Fruit fly (Drosophila melanogaster): ENCODE measurements around the gene ND-MNLL.

Gene ND-MNLL

DNA sequence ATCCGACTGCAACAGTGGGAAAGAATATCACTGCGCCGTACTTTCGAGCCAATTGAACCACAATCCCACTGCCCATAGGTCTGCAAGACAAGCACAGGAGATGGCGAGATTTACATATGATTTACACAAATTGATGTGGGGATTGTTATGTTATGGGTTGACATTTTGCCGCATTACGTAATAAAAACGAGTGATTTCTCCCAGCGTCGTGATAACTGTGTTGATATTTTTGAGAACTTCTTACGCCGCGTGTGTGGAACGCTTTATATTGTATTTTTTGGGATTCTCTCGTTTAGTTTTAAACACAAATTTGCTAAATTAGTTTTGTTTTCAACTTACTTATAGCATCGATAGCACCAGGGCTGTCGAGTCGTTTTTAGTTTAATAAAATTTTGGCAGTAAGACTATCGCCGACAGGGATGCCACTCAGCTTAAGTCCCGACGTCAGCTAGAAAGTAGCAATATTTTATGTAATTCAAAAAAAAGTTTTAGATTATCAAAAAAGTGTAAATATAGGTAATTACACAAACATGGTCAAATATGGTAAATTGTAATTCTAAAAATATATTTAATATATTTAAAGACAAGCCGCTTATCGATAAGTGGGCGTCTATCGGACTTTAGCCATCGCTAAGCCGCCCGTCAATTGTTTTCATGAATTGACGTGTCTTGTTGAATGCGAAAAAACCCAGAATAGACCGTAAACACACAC, at the start of gene ND-MNLL, which contains the start of the genes CG45089 and p115:
ND-MNLL (minus strand) TSS at position 388 of the 712 bp plus-strand sequence.
CG45089 (minus strand) TSS at position 388 of the 712 bp plus-strand sequence.
p115 (plus strand) TSS at position 621 of the 712 bp plus-strand sequence.
- TF ChIP-seq pan (optimal IDR thresholded peaks at IDR 0.05) (no peak), rgr (GFP tag; optimal IDR thresholded peaks at IDR 0.05) (peak; percentile 70), CG32264 (GFP tag; optimal IDR thresholded peaks at IDR 0.05) (no peak), CG9705 (GFP tag; optimal IDR thresholded peaks at IDR 0.05) (peak; percentile 50), br (GFP tag; optimal IDR thresholded peaks at IDR 0.05) (peak; percentile 40), OdsH (GFP tag; optimal IDR thresholded peaks at IDR 0.05) (peak; percentile 50), Sp1 (GFP tag; optimal IDR thresholded peaks at IDR 0.05) (peak; percentile 59), Rel (GFP tag; optimal IDR thresholded peaks at IDR 0.05) (no peak), Rel (tag; optimal IDR thresholded peaks at IDR 0.05) (peak; percentile 21), Mio (GFP tag; optimal IDR thresholded peaks at IDR 0.05) (no peak), N (GFP tag; optimal IDR thresholded peaks at IDR 0.05) (no peak), woc (GFP tag; optimal IDR thresholded peaks at IDR 0.05) (peak; percentile 61), ey (GFP tag; optimal IDR thresholded peaks at IDR 0.05) (peak; percentile 30), Abd-B (GFP tag; optimal IDR thresholded peaks at IDR 0.05) (no peak), Hr83 (GFP tag; optimal IDR thresholded peaks at IDR 0.05; ENCODE audit: poor library complexity, severe bottlenecking) (peak; percentile 31), HLH106 (tag; optimal IDR thresholded peaks at IDR 0.05) (peak; percentile 78), h (GFP tag; optimal IDR thresholded peaks at IDR 0.05) (peak; percentile 69), Dfd (GFP tag; optimal IDR thresholded peaks at IDR 0.05) (no peak), fru (GFP tag; optimal IDR thresholded peaks at IDR 0.05) (peak; percentile 59), dmrt93B (GFP tag; optimal IDR thresholded peaks at IDR 0.05) (peak; percentile 9), dsf (GFP tag; optimal IDR thresholded peaks at IDR 0.05; ENCODE audit: borderline replicate concordance) (peak; percentile 32), brk (GFP tag; optimal IDR thresholded peaks at IDR 0.05) (no peak), Dif (GFP tag; optimal IDR thresholded peaks at IDR 0.05; ENCODE audit: partially characterized antibody) (no peak), sv (GFP tag; optimal IDR thresholded peaks at IDR 0.05) (peak; percentile 44), psq (GFP tag; optimal IDR thresholded peaks at IDR 0.05) (peak; percentile 55), sage (GFP tag; optimal IDR thresholded peaks at IDR 0.05) (peak; percentile 54), foxo (GFP tag; optimal IDR thresholded peaks at IDR 0.05) (peak in 1 of 2 experiments; percentile 79), lola (GFP tag; optimal IDR thresholded peaks at IDR 0.05) (no peak), Hnf4 (GFP tag; optimal IDR thresholded peaks at IDR 0.05) (peak; percentile 79), Jra (GFP tag; optimal IDR thresholded peaks at IDR 0.05) (peak; percentile 33), GATAd (GFP tag; optimal IDR thresholded peaks at IDR 0.05) (peak; percentile 37), Hr78 (GFP tag; optimal IDR thresholded peaks at IDR 0.05) (no peak), Myc (optimal IDR thresholded peaks at IDR 0.05) (peak; percentile 68)

DNA sequence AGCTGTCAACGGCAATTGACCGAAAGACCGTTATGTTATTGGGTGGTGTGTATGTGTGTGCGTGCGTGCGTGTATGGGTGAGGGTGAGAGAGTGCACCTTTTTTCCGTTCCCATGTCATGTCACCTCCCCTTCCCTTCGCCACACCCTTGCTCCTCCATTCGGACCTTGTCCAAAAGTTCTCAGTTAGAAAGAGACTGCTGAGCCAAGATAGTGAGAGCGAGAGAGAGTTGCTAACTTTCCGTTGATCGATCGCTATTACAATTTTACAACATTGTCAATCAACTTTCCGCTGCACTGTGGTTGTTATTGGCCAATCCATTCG, 44.8 kb upstream of the ND-MNLL start:
- TF ChIP-seq Hnf4 (GFP tag; optimal IDR thresholded peaks at IDR 0.05) (no peak), fru (GFP tag; optimal IDR thresholded peaks at IDR 0.05) (peak; percentile 28), h (GFP tag; optimal IDR thresholded peaks at IDR 0.05) (peak; percentile 6)

DNA sequence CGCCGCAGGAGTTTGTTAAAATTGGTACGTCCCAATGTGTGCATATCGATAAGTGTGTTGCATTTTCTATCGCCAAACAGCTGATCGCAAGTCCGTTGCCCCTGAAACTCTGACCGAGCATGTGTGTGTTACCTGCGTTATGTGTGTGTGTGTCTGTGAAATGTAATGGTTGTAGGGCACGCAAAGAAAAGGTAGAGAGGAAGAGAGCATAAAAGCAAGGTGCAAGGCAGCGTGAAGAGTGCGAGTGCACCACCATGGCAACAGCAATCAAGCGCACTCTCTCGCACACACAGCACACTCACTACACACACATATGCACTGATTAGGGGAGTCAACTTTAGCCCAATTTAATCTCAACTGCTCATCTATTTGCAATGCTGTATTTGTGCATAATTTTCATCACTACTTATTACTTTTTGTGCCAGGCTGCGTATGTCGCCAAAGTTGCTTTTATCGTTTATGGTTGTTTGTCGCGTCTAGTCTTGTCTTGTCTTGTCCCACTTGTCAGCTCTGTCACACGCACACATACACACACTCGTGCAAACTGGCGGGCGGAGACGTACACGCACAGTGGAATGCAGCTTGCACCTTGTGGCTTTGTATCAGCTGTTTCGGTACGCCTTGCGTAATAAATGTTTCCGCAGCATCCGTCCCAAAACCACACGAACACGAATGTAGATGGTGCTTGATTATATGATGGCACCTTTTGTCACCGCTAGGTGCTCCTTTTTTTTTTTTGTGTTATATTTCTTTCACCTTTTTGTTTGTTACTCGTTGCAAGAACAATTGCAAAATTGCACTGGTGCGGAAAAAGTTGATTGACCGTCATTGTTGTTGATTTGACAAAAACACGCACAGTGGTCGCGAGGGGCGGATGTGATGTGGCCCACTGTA, 44.2 kb upstream of the ND-MNLL start:
- TF ChIP-seq Dif (GFP tag; optimal IDR thresholded peaks at IDR 0.05; ENCODE audit: partially characterized antibody) (peak; percentile 34), Mio (GFP tag; optimal IDR thresholded peaks at IDR 0.05) (no peak), br (GFP tag; optimal IDR thresholded peaks at IDR 0.05) (peak; percentile 71), brk (GFP tag; optimal IDR thresholded peaks at IDR 0.05) (no peak), pan (optimal IDR thresholded peaks at IDR 0.05) (no peak), Abd-B (GFP tag; optimal IDR thresholded peaks at IDR 0.05) (no peak), ey (GFP tag; optimal IDR thresholded peaks at IDR 0.05) (peak; percentile 71), woc (GFP tag; optimal IDR thresholded peaks at IDR 0.05) (peak; percentile 75), HLH106 (tag; optimal IDR thresholded peaks at IDR 0.05) (peak; percentile 74), Hnf4 (GFP tag; optimal IDR thresholded peaks at IDR 0.05) (peak; percentile 16), Rel (GFP tag; optimal IDR thresholded peaks at IDR 0.05) (no peak), Rel (tag; optimal IDR thresholded peaks at IDR 0.05) (peak; percentile 53), rgr (GFP tag; optimal IDR thresholded peaks at IDR 0.05) (peak; percentile 54), psq (GFP tag; optimal IDR thresholded peaks at IDR 0.05) (peak; percentile 58), foxo (GFP tag; optimal IDR thresholded peaks at IDR 0.05) (peak in 1 of 2 experiments; percentile 80), Hr83 (GFP tag; optimal IDR thresholded peaks at IDR 0.05; ENCODE audit: poor library complexity, severe bottlenecking) (peak; percentile 52), OdsH (GFP tag; optimal IDR thresholded peaks at IDR 0.05) (peak; percentile 66), CG9705 (GFP tag; optimal IDR thresholded peaks at IDR 0.05) (peak; percentile 41), lola (GFP tag; optimal IDR thresholded peaks at IDR 0.05) (no peak), GATAd (GFP tag; optimal IDR thresholded peaks at IDR 0.05) (no peak), Myc (optimal IDR thresholded peaks at IDR 0.05) (no peak), Jra (GFP tag; optimal IDR thresholded peaks at IDR 0.05) (peak; percentile 59), Sp1 (GFP tag; optimal IDR thresholded peaks at IDR 0.05) (peak; percentile 77), usp (GFP tag; optimal IDR thresholded peaks at IDR 0.05) (no peak), dsf (GFP tag; optimal IDR thresholded peaks at IDR 0.05; ENCODE audit: borderline replicate concordance) (no peak), Dfd (GFP tag; optimal IDR thresholded peaks at IDR 0.05) (no peak), Vsx2 (GFP tag; optimal IDR thresholded peaks at IDR 0.05; ENCODE audit: partially characterized antibody) (no peak), dl (GFP tag; optimal IDR thresholded peaks at IDR 0.05; ENCODE audit: insufficient read depth in 1 of 2, partially characterized antibody in 2 of 2) (peak in 1 of 2 experiments; percentile 23), CG32264 (GFP tag; optimal IDR thresholded peaks at IDR 0.05) (peak; percentile 69), N (GFP tag; optimal IDR thresholded peaks at IDR 0.05) (peak; percentile 64), jim (GFP tag; optimal IDR thresholded peaks at IDR 0.05) (no peak), CrebA (GFP tag; optimal IDR thresholded peaks at IDR 0.05; ENCODE audit: borderline replicate concordance) (no peak), fru (GFP tag; optimal IDR thresholded peaks at IDR 0.05) (peak; percentile 87), dmrt93B (GFP tag; optimal IDR thresholded peaks at IDR 0.05) (peak; percentile 75)

Data from whole organism, wandering third instar larva.